Worm (Caenorhabditis elegans): ENCODE results near the gene ttr-33.

DNA sequence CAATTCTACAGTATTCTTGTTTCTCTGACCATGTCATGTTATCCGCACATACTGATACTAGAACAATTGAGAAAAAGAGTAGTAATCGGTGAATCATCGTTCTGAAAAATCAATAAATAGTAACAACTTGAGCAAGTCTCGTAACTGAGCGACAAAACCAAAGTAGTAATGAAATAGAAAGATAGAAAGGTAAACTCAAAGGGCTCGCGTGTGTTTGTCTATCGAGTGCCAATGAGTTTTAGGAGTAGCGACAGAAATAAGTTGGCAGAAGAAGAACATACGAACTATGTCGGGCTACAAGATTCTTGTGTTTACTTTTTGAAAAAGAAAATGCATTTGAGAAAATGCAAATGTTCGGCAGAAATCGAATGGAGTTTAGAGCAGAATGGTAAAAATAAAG is 1.8 kb upstream of the ttr-33 start, which contains the start of gene C37C3.12:
- TF ChIP-seq him-1 (tag; optimal IDR thresholded peaks at IDR 0.05), result no peak
- no peak for TF ChIP-seq dao-5 (tag; optimal IDR thresholded peaks at IDR 0.05)
- TF ChIP-seq W03F9.2 (tag; optimal IDR thresholded peaks at IDR 0.05), result no peak

Data from whole organism, L4/young adult.